Worm (Caenorhabditis elegans) whole organism, L4 larva: ENCODE results near the gene Y67A10A.11.

Experiments used
- F10B5.3 ChIP-seq: sonication (generic microtip); optimal IDR thresholded peaks from 2 replicates; lab custom pipeline; 2016; ENCODE audit warnings: mild to moderate bottlenecking, missing genetic modification characterization, missing compliant biosample characterization
- R02D3.7 ChIP-seq: fragments of 150-350 bp; sonication (generic microtip); optimal IDR thresholded peaks from 3 replicates; lab custom pipeline; 2014; ENCODE audit warnings: missing biosample characterization, missing genetic modification characterization
- T20F7.1 ChIP-seq: fragments of 200-800 bp; sonication (Bioruptor generic); optimal IDR thresholded peaks from 2 replicates; lab custom pipeline; 2018; ENCODE audit warnings: mild to moderate bottlenecking, missing genetic modification characterization, missing compliant biosample characterization
- T26A8.4 ChIP-seq: fragments of 200-800 bp; sonication (Bioruptor generic); IDR thresholded peaks from 2 replicates; pipeline ENCODE4 v1.3.6; 2022; ENCODE audit warnings: missing genetic modification characterization, missing compliant biosample characterization
- aha-1 ChIP-seq: fragments of 150-350 bp; peaks from one replicate; lab custom pipeline; 2014; ENCODE audit warnings: missing biosample characterization, missing genetic modification characterization
- arid-1 ChIP-seq: fragments of 200-800 bp; sonication (Bioruptor generic); conservative IDR thresholded peaks from 2 replicates; pipeline ENCODE4 v1.3.6; 2022; ENCODE audit warnings: missing genetic modification reagents, missing genetic modification characterization, missing compliant biosample characterization
- attf-4 ChIP-seq: sonication (generic microtip); optimal IDR thresholded peaks from 3 replicates; lab custom pipeline; 2017; ENCODE audit warnings: missing biosample characterization, missing genetic modification characterization
- ceh-28 ChIP-seq: fragments of 150-350 bp; optimal IDR thresholded peaks from 2 replicates; lab custom pipeline; 2014; ENCODE audit warnings: missing biosample characterization, missing genetic modification reagents, missing genetic modification characterization
- ceh-44 ChIP-seq: fragments of 200-800 bp; sonication (Bioruptor generic); IDR thresholded peaks from 2 replicates; pipeline ENCODE4 v1.3.6; 2022; ENCODE audit warnings: missing genetic modification reagents, missing genetic modification characterization, missing compliant biosample characterization
- ceh-82 ChIP-seq: sonication (generic microtip); optimal IDR thresholded peaks from 2 replicates; lab custom pipeline; 2017; ENCODE audit warnings: missing biosample characterization, missing genetic modification characterization
- ces-1 ChIP-seq: fragments of 150-350 bp; sonication (generic microtip); optimal IDR thresholded peaks from 4 replicates; lab custom pipeline; 2014; ENCODE audit warnings: missing biosample characterization, missing genetic modification reagents, missing genetic modification characterization
- cey-2 ChIP-seq: sonication (generic microtip); optimal IDR thresholded peaks from 3 replicates; lab custom pipeline; 2017; ENCODE audit warnings: missing genetic modification characterization, mild to moderate bottlenecking, missing compliant biosample characterization, antibody characterized with exemption, borderline replicate concordance; ENCODE audit not compliant: insufficient read depth
- daf-8 ChIP-seq: fragments of 200-800 bp; sonication (Bioruptor generic); IDR thresholded peaks from 2 replicates; pipeline ENCODE4 v1.3.6; 2022; ENCODE audit warnings: missing genetic modification characterization, missing compliant biosample characterization
- dve-1 ChIP-seq: sonication (generic microtip); optimal IDR thresholded peaks from 2 replicates; lab custom pipeline; 2017; ENCODE audit warnings: antibody characterized with exemption, mild to moderate bottlenecking, missing genetic modification characterization, missing compliant biosample characterization; ENCODE audit not compliant: insufficient read depth
- egl-27 ChIP-seq: sonication (generic microtip); optimal IDR thresholded peaks from 3 replicates; lab custom pipeline; 2017; ENCODE audit warnings: missing biosample characterization, missing genetic modification reagents, missing genetic modification characterization
- gei-8 ChIP-seq: fragments of 200-800 bp; sonication (Bioruptor generic); optimal IDR thresholded peaks from 2 replicates; lab custom pipeline; 2018; ENCODE audit warnings: mild to moderate bottlenecking, missing genetic modification characterization, missing compliant biosample characterization
- hif-1 ChIP-seq, 2 experiments: sonication (generic microtip); optimal IDR thresholded peaks; 2 replicates each; lab custom pipeline; 2016 to 2017; ENCODE audit warnings: missing compliant biosample characterization in 2 of 2, missing genetic modification characterization in 2 of 2, missing genetic modification reagents in 2 of 2, missing genotype in 2 of 2, mild to moderate bottlenecking in 1 of 2
- hlh-11 ChIP-seq: fragments of 200-800 bp; sonication (Bioruptor generic); optimal IDR thresholded peaks from 2 replicates; lab custom pipeline; 2018; ENCODE audit warnings: mild to moderate bottlenecking, missing genetic modification characterization, missing compliant biosample characterization
- jun-1 ChIP-seq: fragments of 150-350 bp; optimal IDR thresholded peaks from 2 replicates; lab custom pipeline; 2014; ENCODE audit warnings: missing biosample characterization, missing genetic modification reagents, missing genetic modification characterization
- lin-15B ChIP-seq: fragments of 150-350 bp; sonication (generic microtip); optimal IDR thresholded peaks from 3 replicates; lab custom pipeline; 2014; ENCODE audit warnings: missing biosample characterization, missing genetic modification characterization
- lir-3 ChIP-seq: sonication (generic microtip); optimal IDR thresholded peaks from 2 replicates; lab custom pipeline; 2016; ENCODE audit warnings: mild to moderate bottlenecking, missing genetic modification characterization, missing compliant biosample characterization
- mdl-1 ChIP-seq, 2 experiments: fragments of 150-350 bp in 1 of 2; sonication (generic microtip) in 1 of 2; optimal IDR thresholded peaks; 2 replicates each; lab custom pipeline; 2014 to 2017; ENCODE audit warnings: missing biosample characterization in 2 of 2, missing genetic modification characterization in 2 of 2
- mdt-29 ChIP-seq: fragments of 200-800 bp; sonication (Bioruptor generic); IDR thresholded peaks from 2 replicates; pipeline ENCODE4 v1.3.6; 2022; ENCODE audit warnings: missing genetic modification reagents, missing genetic modification characterization, missing compliant biosample characterization
- mes-2 ChIP-seq: sonication (generic microtip); optimal IDR thresholded peaks from 2 replicates; lab custom pipeline; 2016; ENCODE audit warnings: missing genotype, mild to moderate bottlenecking, missing genetic modification characterization, missing compliant biosample characterization; ENCODE audit not compliant: poor library complexity, severe bottlenecking
- mxl-3 ChIP-seq: fragments of 200-800 bp; sonication (Bioruptor generic); optimal IDR thresholded peaks from 2 replicates; lab custom pipeline; 2018; ENCODE audit warnings: mild to moderate bottlenecking, missing genetic modification characterization, missing compliant biosample characterization
- nhr-102 ChIP-seq: sonication (generic microtip); optimal IDR thresholded peaks from 2 replicates; lab custom pipeline; 2016; ENCODE audit warnings: mild to moderate bottlenecking, missing genetic modification characterization, moderate library complexity, missing compliant biosample characterization
- nhr-237 ChIP-seq: sonication (generic microtip); optimal IDR thresholded peaks from 2 replicates; lab custom pipeline; 2017; ENCODE audit warnings: missing biosample characterization, missing genetic modification characterization
- nhr-25 ChIP-seq: sonication (generic microtip); optimal IDR thresholded peaks from 2 replicates; lab custom pipeline; 2017; ENCODE audit warnings: missing genetic modification characterization, mild to moderate bottlenecking, missing compliant biosample characterization, antibody characterized with exemption, moderate library complexity, borderline replicate concordance; ENCODE audit not compliant: insufficient read depth
- nhr-42 ChIP-seq: fragments of 200-800 bp; sonication (Bioruptor generic); IDR thresholded peaks from 2 replicates; pipeline ENCODE4 v1.3.6; 2022; ENCODE audit warnings: missing genetic modification characterization, missing compliant biosample characterization
- nhr-6 ChIP-seq: fragments of 150-350 bp; optimal IDR thresholded peaks from 2 replicates; lab custom pipeline; 2014; ENCODE audit warnings: missing biosample characterization, missing genetic modification characterization
- nhr-77 ChIP-seq: fragments of 150-350 bp; optimal IDR thresholded peaks from 2 replicates; lab custom pipeline; 2014; ENCODE audit warnings: missing biosample characterization, missing genetic modification characterization
- sdz-12 ChIP-seq: fragments of 200-800 bp; sonication (Bioruptor generic); optimal IDR thresholded peaks from 2 replicates; lab custom pipeline; 2018; ENCODE audit warnings: mild to moderate bottlenecking, missing genetic modification characterization, missing compliant biosample characterization
- skn-1 ChIP-seq: fragments of 150-350 bp; optimal IDR thresholded peaks from 2 replicates; lab custom pipeline; 2014; ENCODE audit warnings: missing biosample characterization, missing genetic modification characterization
- snpc-1.2 ChIP-seq: fragments of 200-800 bp; sonication (Bioruptor generic); IDR thresholded peaks from 2 replicates; pipeline ENCODE4 v1.3.6; 2022; ENCODE audit warnings: missing genetic modification reagents, missing genetic modification characterization, missing compliant biosample characterization
- spr-1 ChIP-seq: sonication (generic microtip); optimal IDR thresholded peaks from 2 replicates; lab custom pipeline; 2016; ENCODE audit warnings: mild to moderate bottlenecking, missing genetic modification characterization, missing compliant biosample characterization
- unc-39 ChIP-seq: sonication (generic microtip); optimal IDR thresholded peaks from 2 replicates; lab custom pipeline; 2017; ENCODE audit warnings: missing biosample characterization, missing genetic modification characterization
- zfp-2 ChIP-seq: sonication (generic microtip); optimal IDR thresholded peaks from 2 replicates; lab custom pipeline; 2016; ENCODE audit warnings: mild to moderate bottlenecking, missing genetic modification characterization, missing compliant biosample characterization
- zip-2 ChIP-seq: fragments of 150-350 bp; optimal IDR thresholded peaks from 2 replicates; lab custom pipeline; 2014; ENCODE audit warnings: missing biosample characterization, missing genetic modification characterization

Y67A10A.11 gene

DNA sequence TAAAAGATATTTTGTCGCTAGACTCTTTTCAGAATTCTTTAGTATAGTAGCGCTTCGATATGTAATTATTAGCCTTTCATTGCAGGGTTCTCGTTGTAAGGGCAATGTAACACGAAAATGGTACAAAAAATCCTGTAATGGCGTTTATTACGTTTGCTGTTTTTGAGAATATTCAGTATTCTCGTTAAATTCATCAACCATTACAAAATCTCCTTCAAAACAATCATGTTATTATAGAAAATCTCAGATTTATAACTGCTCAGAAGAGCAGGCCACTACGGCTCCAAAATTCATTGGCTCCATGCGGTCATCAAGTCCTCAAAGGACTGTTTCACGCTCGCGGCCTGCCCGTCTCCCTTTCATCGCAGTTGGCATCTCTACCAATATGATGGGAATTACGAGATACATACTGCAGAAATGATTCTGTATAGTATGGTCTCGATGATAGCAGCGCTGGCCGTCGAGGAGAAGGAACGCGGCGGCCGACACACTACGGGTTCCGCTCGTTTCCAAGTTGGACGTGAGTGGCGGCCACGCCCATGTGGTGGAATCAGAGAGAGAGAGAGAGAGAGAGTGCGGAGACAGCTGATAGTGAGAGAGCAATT lies 13.0 kb upstream of the Y67A10A.11 start (continued):
- no peak for TF ChIP-seq nhr-6 (tag; lab: Kevin White, UChicago)
- TF ChIP-seq ceh-82 (tag; lab: Kevin White, UChicago), result no peak
- TF ChIP-seq nhr-42 (GFP tag; lab: Robert Waterston, UW), result peak; percentile 80
- TF ChIP-seq egl-27 (tag; lab: Kevin White, UChicago), result no peak
- no peak for TF ChIP-seq ceh-44 (GFP tag; lab: Robert Waterston, UW)
- TF ChIP-seq mdl-1 (tag; optimal IDR thresholded peaks at IDR 0.05; lab: Kevin White, UChicago), result peak; percentile 4 to 66
- no peak for TF ChIP-seq nhr-77 (tag; lab: Kevin White, UChicago)
- peak in 1 of 2 experiments; percentile 7 for TF ChIP-seq hif-1 (tag; optimal IDR thresholded peaks at IDR 0.05; lab: Kevin White, UChicago)

DNA sequence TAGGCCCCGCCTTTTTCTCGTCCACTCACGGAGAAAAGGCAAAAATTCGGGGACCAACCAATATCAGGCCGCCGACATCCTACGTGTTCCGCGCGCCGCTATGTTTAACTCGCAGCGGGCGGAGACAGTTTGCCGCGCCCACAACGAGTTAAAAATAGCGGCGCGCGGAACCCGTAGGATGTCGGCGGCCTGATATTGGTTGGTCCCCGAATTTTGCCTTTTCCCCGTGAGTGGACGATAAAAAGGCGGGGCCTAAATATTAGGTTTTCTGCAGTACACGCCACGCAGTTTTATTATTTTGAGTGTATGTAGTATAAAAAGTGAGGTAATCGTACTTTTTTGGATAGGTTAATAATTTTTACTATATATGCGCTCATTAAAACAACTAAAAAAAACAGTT lies 11.5 kb upstream of the Y67A10A.11 start:
- 0 out of 2 replicates have a peak, but pooled peaks have one; percentile 5 for TF ChIP-seq mdt-29
- peak; percentile 92 for TF ChIP-seq snpc-1.2 (GFP tag; lab: Robert Waterston, UW)

DNA sequence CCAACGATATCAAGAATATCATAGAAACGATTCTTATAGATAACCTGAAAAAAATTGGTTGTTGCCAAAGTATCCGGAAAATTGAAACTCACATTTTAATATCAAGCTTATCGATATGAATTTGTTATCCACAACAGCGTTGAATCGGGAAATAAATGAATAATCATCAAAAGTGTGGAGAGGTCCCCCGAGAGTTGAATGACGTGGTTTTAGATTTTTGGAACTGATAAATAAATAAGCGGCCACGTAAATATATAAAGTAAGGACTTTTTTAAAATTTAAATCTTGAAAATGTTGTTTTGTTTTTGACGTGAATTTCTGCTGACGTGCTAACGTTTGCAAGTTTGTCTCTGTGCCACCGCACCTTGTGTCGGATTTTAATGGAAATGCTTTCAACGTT lies 5.4 kb upstream of the Y67A10A.11 start, which contains the start of gene Y67A10A.3:
Gene Y67A10A.3, minus strand, starts transcription at position 101 of the 400 bp plus-strand sequence.
- TF ChIP-seq arid-1 (GFP tag; lab: Robert Waterston, UW), result no peak
- TF ChIP-seq skn-1 (tag; lab: Kevin White, UChicago), result no peak
- TF ChIP-seq nhr-25 (tag; lab: Kevin White, UChicago), result no peak
- no peak for TF ChIP-seq mxl-3 (GFP tag; lab: Kevin White, UChicago)
- no peak for TF ChIP-seq T20F7.1
- TF ChIP-seq lir-3, result no peak
- no peak for TF ChIP-seq dve-1 (tag; lab: Kevin White, UChicago)
- no peak for TF ChIP-seq F10B5.3 (tag; lab: Kevin White, UChicago)
- no peak for TF ChIP-seq mes-2 (tag; lab: Kevin White, UChicago)
- TF ChIP-seq spr-1 (tag; lab: Kevin White, UChicago), result no peak
- no peak for TF ChIP-seq daf-8 (GFP tag; lab: Robert Waterston, UW)
- TF ChIP-seq sdz-12 (GFP tag; lab: Kevin White, UChicago), result no peak
- TF ChIP-seq jun-1, result no peak
- no peak for TF ChIP-seq gei-8
- TF ChIP-seq zip-2 (tag; lab: Kevin White, UChicago), result no peak
- no peak for TF ChIP-seq T26A8.4
- no peak for TF ChIP-seq nhr-237 (tag; lab: Kevin White, UChicago)

DNA sequence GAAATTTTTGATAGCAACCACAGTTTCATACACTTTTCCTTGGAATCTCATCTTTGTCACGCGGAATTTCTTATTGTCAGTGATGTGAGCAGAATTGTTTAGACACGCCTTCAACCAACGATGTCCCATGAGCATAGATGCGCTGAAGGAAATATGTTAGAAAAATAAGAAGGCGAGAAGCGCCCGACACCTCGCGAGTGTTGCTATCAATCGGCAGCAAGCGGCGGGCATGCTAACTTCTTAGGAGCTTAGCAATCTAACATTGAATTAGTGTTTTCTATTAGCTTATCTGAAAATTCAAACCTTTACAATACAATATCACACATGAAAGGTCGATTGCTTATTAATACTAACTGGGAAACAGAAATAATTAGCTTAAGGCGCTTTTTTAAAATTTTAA lies 4.0 kb upstream of the Y67A10A.11 start:
- TF ChIP-seq ces-1 (GFP tag; lab: Kevin White, UChicago) (no peak), R02D3.7 (tag; lab: Kevin White, UChicago) (no peak), nhr-102 (no peak), attf-4 (tag; lab: Kevin White, UChicago) (no peak), ceh-28 (tag; lab: Kevin White, UChicago) (no peak), cey-2 (tag; lab: Kevin White, UChicago) (no peak), unc-39 (tag; lab: Kevin White, UChicago) (no peak), hlh-11 (tag; lab: Kevin White, UChicago) (no peak), lin-15B (no peak), zfp-2 (no peak), F10B5.3 (tag; lab: Kevin White, UChicago) (no peak), aha-1 (tag; lab: Kevin White, UChicago) (no peak), daf-8 (GFP tag; lab: Robert Waterston, UW) (no peak)
- TF ChIP-seq, all 104 proteins: peak for 0
